Fruit fly (Drosophila melanogaster) whole organism, embryonic: ENCODE results near the gene lobo.
"Not testable (repeated sequence)": the region's sequence is repeated elsewhere in the genome, so short reads cannot be mapped to it uniquely, and the experiment has no call there.

Experiments used
- BEAF-32 ChIP-seq: fragments of 200-800 bp; sonication (Bioruptor generic); optimal IDR thresholded peaks from 3 replicates; lab custom pipeline; 2017; ENCODE audit warnings: missing biosample characterization, missing genetic modification characterization, mild to moderate bottlenecking, moderate library complexity, missing genetic modification reagents
- BtbVII ChIP-seq: fragments of 200-800 bp; sonication (Bioruptor generic); optimal IDR thresholded peaks from 3 replicates; lab custom pipeline; 2017; ENCODE audit warnings: missing biosample characterization, mild to moderate bottlenecking, missing genetic modification characterization
- C15 ChIP-seq: fragments of 200-800 bp; sonication (Bioruptor generic); IDR thresholded peaks from 3 replicates; pipeline ENCODE4 v1.3.6; 2022; ENCODE audit warnings: missing biosample characterization, missing genetic modification characterization
- CG10274 ChIP-seq: fragments of 200-800 bp; sonication (Bioruptor generic); optimal IDR thresholded peaks from 3 replicates; lab custom pipeline; 2017; ENCODE audit warnings: missing biosample characterization, mild to moderate bottlenecking, missing genetic modification characterization
- CG13287 ChIP-seq: fragments of 200-800 bp; sonication (Bioruptor generic); IDR thresholded peaks from 2 replicates; pipeline ENCODE4 v1.3.6; 2022; ENCODE audit warnings: missing biosample characterization, missing genetic modification characterization; ENCODE audit not compliant: partially characterized antibody
- CG13624 ChIP-seq: fragments of 200-800 bp; sonication (Bioruptor generic); optimal IDR thresholded peaks from 2 replicates; lab custom pipeline; 2016; ENCODE audit warnings: missing biosample characterization, missing genetic modification characterization
- CG14441 ChIP-seq: fragments of 200-800 bp; sonication (Bioruptor generic); IDR thresholded peaks from 2 replicates; pipeline ENCODE4 v1.3.6; 2022; ENCODE audit warnings: missing biosample characterization, missing genetic modification characterization
- CG17328 ChIP-seq: fragments of 200-800 bp; sonication (Bioruptor generic); IDR thresholded peaks from 2 replicates; pipeline ENCODE4 v1.3.6; 2022; ENCODE audit warnings: missing biosample characterization, missing genetic modification characterization
- CG2116 ChIP-seq: fragments of 200-800 bp; sonication (Bioruptor generic); optimal IDR thresholded peaks from 3 replicates; lab custom pipeline; 2018; ENCODE audit warnings: missing biosample characterization, mild to moderate bottlenecking, missing genetic modification characterization
- CG2875 ChIP-seq: fragments of 200-800 bp; sonication (Bioruptor generic); optimal IDR thresholded peaks from 2 replicates; lab custom pipeline; 2017; ENCODE audit warnings: missing biosample characterization, mild to moderate bottlenecking, missing genetic modification characterization, missing genetic modification reagents
- CG33213 ChIP-seq: fragments of 200-800 bp; sonication (Bioruptor generic); optimal IDR thresholded peaks from 3 replicates; lab custom pipeline; 2016; ENCODE audit warnings: missing biosample characterization, missing genetic modification characterization
- CG3407 ChIP-seq: fragments of 200-800 bp; sonication (Bioruptor generic); optimal IDR thresholded peaks from 2 replicates; lab custom pipeline; 2018; ENCODE audit warnings: missing biosample characterization, mild to moderate bottlenecking, missing genetic modification characterization
- CG3726 ChIP-seq: fragments of 200-800 bp; sonication (Bioruptor generic); IDR thresholded peaks from 3 replicates; pipeline ENCODE4, ENCODE4 v1.3.6; 2022; ENCODE audit warnings: missing biosample characterization, missing genetic modification characterization
- CG3847 ChIP-seq: fragments of 200-800 bp; sonication (Bioruptor generic); IDR thresholded peaks from 2 replicates; pipeline ENCODE4 v1.3.6; 2022; ENCODE audit warnings: missing biosample characterization, missing genetic modification characterization
- CG42726 ChIP-seq: fragments of 200-800 bp; sonication (Bioruptor generic); IDR thresholded peaks from 2 replicates; pipeline ENCODE4 v1.3.6; 2022; ENCODE audit warnings: missing biosample characterization, missing genetic modification characterization; ENCODE audit not compliant: partially characterized antibody
- CG6791 ChIP-seq: fragments of 200-800 bp; sonication (Bioruptor generic); IDR thresholded peaks from 3 replicates; pipeline ENCODE4 v1.3.6; 2022; ENCODE audit warnings: missing biosample characterization, missing genetic modification characterization; ENCODE audit not compliant: partially characterized antibody
- CG9437 ChIP-seq: fragments of 200-800 bp; sonication (Bioruptor generic); optimal IDR thresholded peaks from 2 replicates; lab custom pipeline; 2018; ENCODE audit warnings: missing biosample characterization, mild to moderate bottlenecking, missing genetic modification characterization
- CG9609 ChIP-seq: fragments of 200-800 bp; sonication (Bioruptor generic); optimal IDR thresholded peaks from 3 replicates; lab custom pipeline; 2016; ENCODE audit warnings: missing biosample characterization, missing genetic modification characterization
- Dll ChIP-seq: fragments of 200-800 bp; sonication (Bioruptor generic); IDR thresholded peaks from 4 replicates; pipeline ENCODE4 v1.3.6; 2022; ENCODE audit warnings: missing biosample characterization, missing genetic modification characterization; ENCODE audit not compliant: partially characterized antibody
- Fer1 ChIP-seq: fragments of 200-800 bp; sonication (Bioruptor generic); optimal IDR thresholded peaks from 2 replicates; lab custom pipeline; 2017; ENCODE audit warnings: missing biosample characterization, mild to moderate bottlenecking, missing genetic modification characterization
- H2.0 ChIP-seq: fragments of 200-800 bp; sonication (Bioruptor generic); IDR thresholded peaks from 2 replicates; pipeline ENCODE4 v1.3.6; 2022; ENCODE audit warnings: missing biosample characterization, missing genetic modification characterization
- Hr3 ChIP-seq: fragments of 200-800 bp; sonication (Bioruptor generic); optimal IDR thresholded peaks from 3 replicates; lab custom pipeline; 2016; ENCODE audit warnings: missing biosample characterization, missing genetic modification characterization
- Jarid2 ChIP-seq: fragments of 200-800 bp; sonication (Bioruptor generic); optimal IDR thresholded peaks from 3 replicates; lab custom pipeline; 2017; ENCODE audit warnings: mild to moderate bottlenecking, missing biosample characterization, missing genetic modification reagents, missing genetic modification characterization
- Med ChIP-seq: fragments of 200-800 bp; sonication (Bioruptor generic); peaks from one replicate; lab custom pipeline; 2016; ENCODE audit warnings: missing biosample characterization, missing genetic modification characterization, mild to moderate bottlenecking, inconsistent platforms, moderate library complexity
- NC2β ChIP-seq: fragments of 200-800 bp; sonication (Bioruptor generic); optimal IDR thresholded peaks from 2 replicates; lab custom pipeline; 2016; ENCODE audit warnings: missing biosample characterization, missing genetic modification characterization
- Oaz ChIP-seq: fragments of 200-800 bp; sonication (Bioruptor generic); IDR thresholded peaks from 2 replicates; pipeline ENCODE4 v1.3.6; 2022; ENCODE audit warnings: missing biosample characterization, missing genetic modification characterization
- Opbp ChIP-seq: fragments of 200-800 bp; sonication (Bioruptor generic); IDR thresholded peaks from 3 replicates; pipeline ENCODE4 v1.3.6; 2022; ENCODE audit warnings: missing biosample characterization, missing genetic modification characterization; ENCODE audit not compliant: partially characterized antibody
- Ptx1 ChIP-seq: fragments of 200-800 bp; sonication (Bioruptor generic); IDR thresholded peaks from 2 replicates; pipeline ENCODE4 v1.3.6; 2022; ENCODE audit warnings: missing biosample characterization, missing genetic modification characterization
- Sox100B ChIP-seq: fragments of 200-800 bp; sonication (Bioruptor generic); optimal IDR thresholded peaks from 3 replicates; lab custom pipeline; 2018; ENCODE audit warnings: missing biosample characterization, mild to moderate bottlenecking, missing genetic modification characterization
- Xbp1 ChIP-seq: fragments of 200-800 bp; sonication (Bioruptor generic); optimal IDR thresholded peaks from 3 replicates; lab custom pipeline; 2016; ENCODE audit warnings: missing biosample characterization, mild to moderate bottlenecking, missing genetic modification characterization
- ap ChIP-seq: fragments of 200-800 bp; sonication (Bioruptor generic); IDR thresholded peaks from 2 replicates; pipeline ENCODE4 v1.3.6; 2022; ENCODE audit warnings: missing biosample characterization, missing genetic modification characterization
- bbx ChIP-seq: fragments of 200-800 bp; sonication (Bioruptor generic); IDR thresholded peaks from 2 replicates; pipeline ENCODE4 v1.3.6; 2022; ENCODE audit warnings: missing biosample characterization, missing genetic modification characterization; ENCODE audit not compliant: partially characterized antibody
- bcd ChIP-seq: fragments of 200-800 bp; sonication (Bioruptor generic); optimal IDR thresholded peaks from 2 replicates; lab custom pipeline; 2017; ENCODE audit warnings: missing biosample characterization, mild to moderate bottlenecking, missing genetic modification characterization
- chinmo ChIP-seq: fragments of 200-800 bp; sonication (Bioruptor generic); IDR thresholded peaks from 4 replicates; pipeline ENCODE4 v1.3.6; 2022; ENCODE audit warnings: missing biosample characterization, missing genetic modification characterization; ENCODE audit not compliant: partially characterized antibody
- chm ChIP-seq: fragments of 200-800 bp; sonication (Bioruptor generic); IDR thresholded peaks from 2 replicates; pipeline ENCODE4 v1.3.6; 2022; ENCODE audit warnings: missing biosample characterization, missing genetic modification characterization
- exex ChIP-seq: fragments of 200-800 bp; sonication (Bioruptor generic); optimal IDR thresholded peaks from 4 replicates; lab custom pipeline; 2018; ENCODE audit warnings: missing biosample characterization, mild to moderate bottlenecking, missing genetic modification characterization, moderate library complexity
- fd3F ChIP-seq: fragments of 200-800 bp; sonication (Bioruptor generic); optimal IDR thresholded peaks from 2 replicates; lab custom pipeline; 2018; ENCODE audit warnings: missing biosample characterization, mild to moderate bottlenecking, missing genetic modification characterization, moderate library complexity
- ham ChIP-seq: fragments of 200-800 bp; sonication (Bioruptor generic); IDR thresholded peaks from 2 replicates; pipeline ENCODE4 v1.3.6; 2022; ENCODE audit warnings: missing biosample characterization, missing genetic modification characterization
- lmd ChIP-seq: fragments of 200-800 bp; sonication (Bioruptor generic); IDR thresholded peaks from 2 replicates; pipeline ENCODE4 v1.3.6; 2022; ENCODE audit warnings: missing biosample characterization, missing genetic modification characterization
- lola ChIP-seq, 3 experiments: fragments of >200 bp in 2 of 3; fragments of 200-800 bp in 1 of 3; sonication (Bioruptor generic) in 1 of 3; optimal IDR thresholded peaks; 2 replicates each; lab custom pipeline; 2017 to 2019; ENCODE audit warnings: missing biosample characterization in 3 of 3, missing genetic modification characterization in 3 of 3, mild to moderate bottlenecking in 1 of 3, moderate library complexity in 1 of 3
- luna ChIP-seq: fragments of 200-800 bp; sonication (Bioruptor generic); optimal IDR thresholded peaks from 2 replicates; lab custom pipeline; 2016; ENCODE audit warnings: missing biosample characterization, missing genetic modification characterization
- nom ChIP-seq: fragments of 200-800 bp; sonication (Bioruptor generic); optimal IDR thresholded peaks from 2 replicates; lab custom pipeline; 2017; ENCODE audit warnings: missing biosample characterization, missing genetic modification characterization, mild to moderate bottlenecking, moderate library complexity, missing genetic modification reagents
- p53 ChIP-seq: fragments of 200-800 bp; sonication (Bioruptor generic); optimal IDR thresholded peaks from 2 replicates; lab custom pipeline; 2016; ENCODE audit warnings: missing biosample characterization, missing genetic modification characterization
- prd ChIP-seq, 3 experiments: fragments of >200 bp in 2 of 3; fragments of 200-800 bp in 1 of 3; sonication (Bioruptor generic) in 1 of 3; optimal IDR thresholded peaks in 2 of 3; IDR thresholded peaks in 1 of 3; 2 replicates in 2 of 3; 3 replicates in 1 of 3; pipeline versions ENCODE4 v1.3.6 to Lab custom; 2017 to 2022; ENCODE audit warnings: missing biosample characterization in 1 of 3, missing genetic modification characterization in 1 of 3
- scrt ChIP-seq: fragments of 200-800 bp; sonication (Bioruptor generic); optimal IDR thresholded peaks from 2 replicates; lab custom pipeline; 2018; ENCODE audit warnings: missing biosample characterization, mild to moderate bottlenecking, missing genetic modification characterization, moderate library complexity
- sob ChIP-seq: fragments of 200-800 bp; sonication (Bioruptor generic); IDR thresholded peaks from 2 replicates; pipeline ENCODE4 v1.3.6; 2022; ENCODE audit warnings: missing biosample characterization, missing genetic modification characterization
- wdn ChIP-seq: fragments of 200-800 bp; sonication (Bioruptor generic); IDR thresholded peaks from 2 replicates; pipeline ENCODE4 v1.3.6; 2022; ENCODE audit warnings: missing biosample characterization, missing genetic modification characterization
- zfh1 ChIP-seq: fragments of 200-800 bp; sonication (Bioruptor generic); IDR thresholded peaks from 3 replicates; pipeline ENCODE4 v1.3.6; 2022; ENCODE audit warnings: missing biosample characterization, missing genetic modification characterization

lobo gene

DNA sequence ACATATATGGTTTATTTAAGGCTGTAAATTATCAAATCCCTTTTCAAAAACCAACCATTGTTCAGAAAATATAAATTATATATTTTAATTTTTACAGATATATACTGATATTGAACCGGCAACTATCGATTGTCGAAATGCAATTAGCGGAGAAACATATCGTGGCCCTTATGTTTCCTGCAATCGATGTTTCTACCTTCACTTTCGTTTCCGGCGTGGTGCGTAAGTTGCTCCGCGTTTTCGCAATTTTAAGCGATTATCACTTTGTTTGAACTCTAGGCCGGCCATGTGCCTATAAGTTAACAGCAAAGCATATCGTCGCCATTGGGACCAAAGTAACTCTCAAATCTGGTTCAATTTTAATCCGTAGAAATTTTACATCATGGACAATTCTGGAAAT lies 70.3 kb downstream of the lobo start, which contains the start of gene vig2 (continued):
- TF ChIP-seq zfh1 (GFP tag; lab: Robert Waterston, UW), result peak; percentile 78
- not testable (repeated sequence) for TF ChIP-seq prd (optimal IDR thresholded peaks at IDR 0.05; lab: Kevin White, UChicago)
- 0 out of 3 replicates have a peak, but pooled peaks have one; percentile 39 for TF ChIP-seq prd (GFP tag; IDR thresholded peaks at IDR 0.05; lab: Robert Waterston, UW)
- TF ChIP-seq CG9437 (GFP tag; lab: Kevin White, UChicago), result peak; percentile 68
- TF ChIP-seq Sox100B (GFP tag; lab: Kevin White, UChicago), result peak; percentile 39
- TF ChIP-seq chinmo (GFP tag; lab: Robert Waterston, UW), result peak; percentile 81; the same call in 2 of the 4 replicates
- TF ChIP-seq CG2875 (GFP tag; lab: Kevin White, UChicago), result peak; percentile 33
- peak; percentile 66 for TF ChIP-seq CG14441 (GFP tag; lab: Robert Waterston, UW)
- TF ChIP-seq Med (GFP tag; lab: Kevin White, UChicago), result peak; percentile 92
- peak; percentile 85 for TF ChIP-seq H2.0 (GFP tag; lab: Robert Waterston, UW)
- peak; percentile 84 for TF ChIP-seq sob (GFP tag; lab: Robert Waterston, UW)
- peak; percentile 35 for TF ChIP-seq p53 (GFP tag; lab: Kevin White, UChicago)
- TF ChIP-seq wdn (GFP tag; lab: Robert Waterston, UW), result peak; percentile 51; the same call in 1 of the 2 replicates
- TF ChIP-seq CG2116 (GFP tag; lab: Kevin White, UChicago), result peak; percentile 50
- peak; percentile 70 for TF ChIP-seq Oaz (GFP tag; lab: Robert Waterston, UW)
- peak; percentile 71; the same call in 1 of the 2 replicates for TF ChIP-seq lmd (GFP tag; lab: Robert Waterston, UW)
- TF ChIP-seq exex (tag; lab: Kevin White, UChicago), result peak; percentile 10
- peak; percentile 71 for TF ChIP-seq BEAF-32 (GFP tag; lab: Kevin White, UChicago)
- TF ChIP-seq CG13287 (GFP tag; lab: Robert Waterston, UW), result peak; percentile 72
- peak; percentile 71 for TF ChIP-seq CG3847
- TF ChIP-seq Opbp (GFP tag; lab: Robert Waterston, UW), result peak; percentile 95
- TF ChIP-seq luna (GFP tag; lab: Kevin White, UChicago), result peak; percentile 5
- peak; percentile 39 for TF ChIP-seq scrt (GFP tag; lab: Kevin White, UChicago)
- peak; percentile 22 for TF ChIP-seq NC2β (GFP tag; lab: Kevin White, UChicago)
- TF ChIP-seq Xbp1, result peak; percentile 35
- TF ChIP-seq CG3726 (GFP tag; lab: Robert Waterston, UW), result 0 out of 3 replicates have a peak, but pooled peaks have one; percentile 63
- TF ChIP-seq bbx (GFP tag; lab: Robert Waterston, UW), result peak; percentile 92
- TF ChIP-seq Hr3 (GFP tag; lab: Kevin White, UChicago), result peak; percentile 3
- TF ChIP-seq CG3407, result peak; percentile 12
- peak; percentile 13 for TF ChIP-seq Fer1 (GFP tag; lab: Kevin White, UChicago)
- peak; percentile 30 for TF ChIP-seq CG9609 (GFP tag; lab: Kevin White, UChicago)
- TF ChIP-seq fd3F, result peak; percentile 57
- peak; percentile 92 for TF ChIP-seq CG42726 (GFP tag; lab: Robert Waterston, UW)
- peak; percentile 84 for TF ChIP-seq CG17328 (GFP tag; lab: Robert Waterston, UW)
- TF ChIP-seq bcd, result peak; percentile 72
- peak; percentile 23 for TF ChIP-seq Jarid2
- TF ChIP-seq ap (GFP tag; lab: Robert Waterston, UW), result peak; percentile 43; the same call in 1 of the 2 replicates
- peak; percentile 93 for TF ChIP-seq chm (GFP tag; lab: Robert Waterston, UW)
- peak; percentile 18 for TF ChIP-seq CG13624 (GFP tag; lab: Kevin White, UChicago)
- 0 out of 3 replicates have a peak, but pooled peaks have one; percentile 63 for TF ChIP-seq C15
- TF ChIP-seq lola (GFP tag; optimal IDR thresholded peaks at IDR 0.05; lab: Kevin White, UChicago), result peak in 1 of 3 experiments; percentile 6
- TF ChIP-seq ham, result peak; percentile 68; the same call in 1 of the 2 replicates
- peak; percentile 97 for TF ChIP-seq CG6791 (GFP tag; lab: Robert Waterston, UW)
- TF ChIP-seq CG10274, result peak; percentile 47
- TF ChIP-seq CG33213 (GFP tag; lab: Kevin White, UChicago), result peak; percentile 29
- TF ChIP-seq Ptx1 (GFP tag; lab: Robert Waterston, UW), result peak; percentile 70
- TF ChIP-seq BtbVII (GFP tag; lab: Kevin White, UChicago), result peak; percentile 3
- TF ChIP-seq nom (GFP tag; lab: Kevin White, UChicago), result peak; percentile 26
- peak; percentile 81 for TF ChIP-seq Dll (GFP tag; lab: Robert Waterston, UW)
